Fruit fly (Drosophila melanogaster) whole organism: ENCODE results near the gene CG1695.

Experiments used
- CG8478 ChIP-seq: fragments of >200 bp; optimal IDR thresholded peaks from 2 replicates; lab custom pipeline; 2018; ENCODE audit warnings: inconsistent platforms
- Dll ChIP-seq: fragments of >200 bp; optimal IDR thresholded peaks from 2 replicates; lab custom pipeline; 2017
- EcR ChIP-seq, 2 experiments: fragments of >200 bp; optimal IDR thresholded peaks; 2 replicates each; lab custom pipeline; 2017; ENCODE audit warnings: missing biosample characterization in 2 of 2, missing genetic modification characterization in 2 of 2, missing genetic modification reagents in 2 of 2
- pan ChIP-seq: fragments of >200 bp; optimal IDR thresholded peaks from 2 replicates; lab custom pipeline; 2017
- psq ChIP-seq: fragments of >200 bp; optimal IDR thresholded peaks from 2 replicates; lab custom pipeline; 2017
- usp ChIP-seq: fragments of >200 bp; optimal IDR thresholded peaks from 2 replicates; lab custom pipeline; 2017; ENCODE audit warnings: missing biosample characterization, missing genetic modification characterization, mixed read lengths

- TF ChIP-seq pan: no peak
- TF ChIP-seq psq (lab: Kevin White, UChicago): no peak
- no peak for TF ChIP-seq Dll
- no peak for TF ChIP-seq EcR (GFP tag; optimal IDR thresholded peaks at IDR 0.05; lab: Kevin White, UChicago)
- TF ChIP-seq usp (GFP tag; lab: Kevin White, UChicago): no peak
- TF ChIP-seq CG8478 (lab: Kevin White, UChicago): no peak
These were observed 10.6 kb upstream of the CG1695 start for dm6 chrX:20423158-20423557.
